Worm (Caenorhabditis elegans) whole organism, late embryonic: ENCODE measurements around the gene K04F1.9.

Experiments used
- F13H6.1 ChIP-seq: sonication (generic microtip); optimal IDR thresholded peaks from 2 replicates; lab custom pipeline; 2016; ENCODE audit warnings: missing genetic modification characterization, missing compliant biosample characterization
- K09A11.1 ChIP-seq: sonication (generic microtip); optimal IDR thresholded peaks from 2 replicates; lab custom pipeline; 2017; ENCODE audit warnings: antibody characterized with exemption, mild to moderate bottlenecking, missing genetic modification characterization, missing compliant biosample characterization; ENCODE audit not compliant: insufficient read depth
- T23F11.4 ChIP-seq: fragments of 200-800 bp; sonication (Bioruptor generic); optimal IDR thresholded peaks from 2 replicates; lab custom pipeline; 2018; ENCODE audit warnings: mild to moderate bottlenecking, missing genetic modification characterization, missing compliant biosample characterization
- ahr-1 ChIP-seq: sonication (generic microtip); optimal IDR thresholded peaks from 2 replicates; lab custom pipeline; 2016; ENCODE audit warnings: missing genetic modification characterization, missing compliant biosample characterization
- ceh-18 ChIP-seq: sonication (generic microtip); optimal IDR thresholded peaks from 2 replicates; lab custom pipeline; 2016; ENCODE audit warnings: missing genetic modification characterization, missing compliant biosample characterization
- ceh-19 ChIP-seq: fragments of 200-800 bp; sonication (Bioruptor generic); optimal IDR thresholded peaks from 2 replicates; lab custom pipeline; 2018; ENCODE audit warnings: mild to moderate bottlenecking, missing genetic modification characterization, missing compliant biosample characterization
- ceh-2 ChIP-seq: sonication (generic microtip); optimal IDR thresholded peaks from 2 replicates; lab custom pipeline; 2016; ENCODE audit warnings: missing genotype, missing genetic modification characterization, missing compliant biosample characterization
- ceh-48 ChIP-seq: sonication (generic microtip); optimal IDR thresholded peaks from 2 replicates; lab custom pipeline; 2016; ENCODE audit warnings: missing genetic modification characterization, inconsistent platforms, missing compliant biosample characterization
- ceh-9 ChIP-seq: sonication (generic microtip); optimal IDR thresholded peaks from 2 replicates; lab custom pipeline; 2016; ENCODE audit warnings: mild to moderate bottlenecking, missing genetic modification characterization, inconsistent platforms, missing compliant biosample characterization
- dmd-4 ChIP-seq: sonication (generic microtip); optimal IDR thresholded peaks from 2 replicates; lab custom pipeline; 2016; ENCODE audit warnings: borderline replicate concordance, missing genetic modification characterization, missing compliant biosample characterization
- elt-2 ChIP-seq: sonication (generic microtip); optimal IDR thresholded peaks from 2 replicates; lab custom pipeline; 2016; ENCODE audit warnings: missing genetic modification reagents, missing genetic modification characterization, missing compliant biosample characterization
- fax-1 ChIP-seq: sonication (generic microtip); optimal IDR thresholded peaks from 2 replicates; lab custom pipeline; 2016; ENCODE audit warnings: missing genotype, missing genetic modification characterization, missing compliant biosample characterization
- fkh-6 ChIP-seq: sonication (generic microtip); optimal IDR thresholded peaks from 2 replicates; lab custom pipeline; 2016; ENCODE audit warnings: missing genetic modification characterization, missing compliant biosample characterization
- hlh-13 ChIP-seq: fragments of 200-800 bp; sonication (Bioruptor generic); optimal IDR thresholded peaks from 2 replicates; lab custom pipeline; 2018; ENCODE audit warnings: mild to moderate bottlenecking, missing genetic modification characterization, missing compliant biosample characterization
- hlh-15 ChIP-seq: sonication (generic microtip); optimal IDR thresholded peaks from 2 replicates; lab custom pipeline; 2016; ENCODE audit warnings: missing genetic modification characterization, missing compliant biosample characterization
- hlh-30 ChIP-seq: sonication (generic microtip); optimal IDR thresholded peaks from 2 replicates; lab custom pipeline; 2017; ENCODE audit warnings: antibody characterized with exemption, missing genetic modification characterization, missing compliant biosample characterization; ENCODE audit not compliant: insufficient read depth
- hlh-8 ChIP-seq: sonication (generic microtip); optimal IDR thresholded peaks from 2 replicates; lab custom pipeline; 2016; ENCODE audit warnings: missing genotype, missing genetic modification characterization, missing compliant biosample characterization
- madf-2 ChIP-seq: sonication (generic microtip); optimal IDR thresholded peaks from 2 replicates; lab custom pipeline; 2017; ENCODE audit warnings: missing genetic modification characterization, missing compliant biosample characterization
- nhr-11 ChIP-seq: fragments of 150-350 bp; optimal IDR thresholded peaks from 2 replicates; lab custom pipeline; 2014; ENCODE audit warnings: missing biosample characterization, missing genetic modification characterization
- nhr-232 ChIP-seq: sonication (generic microtip); optimal IDR thresholded peaks from 2 replicates; lab custom pipeline; 2016; ENCODE audit warnings: missing genetic modification characterization, missing compliant biosample characterization
- npax-4 ChIP-seq: sonication (generic microtip); optimal IDR thresholded peaks from 2 replicates; lab custom pipeline; 2016; ENCODE audit warnings: missing genetic modification characterization, missing compliant biosample characterization
- odd-2 ChIP-seq: sonication (generic microtip); optimal IDR thresholded peaks from 2 replicates; lab custom pipeline; 2017; ENCODE audit warnings: antibody characterized with exemption, mild to moderate bottlenecking, missing genetic modification characterization, missing compliant biosample characterization
- pag-3 ChIP-seq: sonication (generic microtip); optimal IDR thresholded peaks from 2 replicates; lab custom pipeline; 2016; ENCODE audit warnings: missing compliant biosample characterization, missing genetic modification characterization, borderline replicate concordance
- pat-9 ChIP-seq: fragments of 200-800 bp; sonication (Bioruptor generic); optimal IDR thresholded peaks from 2 replicates; lab custom pipeline; 2018; ENCODE audit warnings: mild to moderate bottlenecking, missing genetic modification characterization, moderate library complexity, missing compliant biosample characterization
- pha-4 ChIP-seq: fragments of 150-350 bp; optimal IDR thresholded peaks from 2 replicates; lab custom pipeline; 2018; ENCODE audit warnings: missing biosample characterization, missing genetic modification reagents, missing genetic modification characterization
- pros-1 ChIP-seq: fragments of 150-350 bp; optimal IDR thresholded peaks from 2 replicates; lab custom pipeline; 2014; ENCODE audit warnings: missing biosample characterization, missing genetic modification reagents, missing genetic modification characterization
- rnt-1 ChIP-seq: sonication (generic microtip); optimal IDR thresholded peaks from 2 replicates; lab custom pipeline; 2016; ENCODE audit warnings: missing genetic modification characterization, missing compliant biosample characterization
- sox-2 ChIP-seq: fragments of 200-800 bp; sonication (Bioruptor generic); IDR thresholded peaks from 2 replicates; pipeline ENCODE4 v1.3.6; 2022; ENCODE audit warnings: missing genetic modification reagents, missing genetic modification characterization, missing compliant biosample characterization
- syd-9 ChIP-seq: sonication (generic microtip); optimal IDR thresholded peaks from 2 replicates; lab custom pipeline; 2016; ENCODE audit warnings: mild to moderate bottlenecking, missing genetic modification characterization, moderate library complexity, missing compliant biosample characterization
- tbx-7 ChIP-seq: sonication (generic microtip); optimal IDR thresholded peaks from 2 replicates; lab custom pipeline; 2016; ENCODE audit warnings: missing genotype, missing genetic modification characterization, missing compliant biosample characterization
- unc-55 ChIP-seq: sonication (generic microtip); optimal IDR thresholded peaks from 2 replicates; lab custom pipeline; 2017; ENCODE audit warnings: missing biosample characterization, missing genetic modification reagents, missing genetic modification characterization
- unc-86 ChIP-seq: sonication (generic microtip); optimal IDR thresholded peaks from 2 replicates; lab custom pipeline; 2016; ENCODE audit warnings: missing genetic modification characterization, missing compliant biosample characterization

The K04F1.9 gene

DNA sequence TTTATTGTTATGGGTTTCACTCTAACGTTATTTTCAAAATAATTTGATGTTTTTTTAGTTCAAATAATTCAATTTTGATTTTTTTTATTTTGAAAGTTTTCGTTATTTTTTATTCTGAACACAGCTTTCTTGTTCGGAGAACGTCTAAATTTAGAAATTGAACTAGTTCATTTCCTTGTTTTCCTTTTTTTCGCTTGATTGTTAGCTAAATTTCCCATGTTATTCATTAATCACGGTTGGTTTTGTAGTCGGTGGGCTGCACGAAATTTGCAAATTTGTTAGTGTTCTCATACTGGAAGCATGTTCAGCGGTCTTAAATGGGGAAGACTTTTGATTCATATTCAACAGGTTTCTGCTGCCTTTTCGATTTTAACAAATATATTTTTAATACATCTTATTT, 29.2 kb upstream of the K04F1.9 start, which contains the start of gene str-222:
TSS of gene str-222 (plus strand) at position 301 of the 400 bp plus-strand sequence.
- TF ChIP-seq hlh-15 (tag; lab: Kevin White, UChicago) (no peak), nhr-11 (tag; lab: Kevin White, UChicago) (no peak)

DNA sequence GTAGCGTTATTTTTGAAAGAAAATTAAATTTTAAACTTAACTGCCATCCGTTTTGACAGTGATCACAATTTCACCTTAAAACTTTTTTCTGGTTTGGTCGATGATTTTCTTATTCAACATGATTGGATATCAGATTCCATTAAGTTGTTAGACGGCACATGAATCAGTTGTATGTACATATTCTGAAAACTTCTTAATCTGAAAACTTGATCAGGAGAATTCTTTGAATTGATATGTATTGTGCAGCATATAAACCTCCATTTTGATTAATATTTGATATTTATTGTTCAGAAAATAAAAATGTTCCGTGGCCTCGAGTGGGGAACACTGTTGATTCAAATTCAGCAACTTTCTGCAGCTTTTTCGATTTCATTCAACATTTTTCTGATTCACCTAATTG, 25.0 kb upstream of the K04F1.9 start, which contains the start of gene str-221:
TSS of gene str-221 (plus strand) at position 301 of the 400 bp plus-strand sequence.
- TF ChIP-seq ceh-2 (tag; lab: Kevin White, UChicago): no peak
- no peak for TF ChIP-seq elt-2 (tag; lab: Kevin White, UChicago)
- TF ChIP-seq F13H6.1 (tag; lab: Kevin White, UChicago): no peak
- TF ChIP-seq K09A11.1 (tag; lab: Kevin White, UChicago): no peak
- TF ChIP-seq unc-86 (tag; lab: Kevin White, UChicago): no peak
- no peak for TF ChIP-seq dmd-4 (tag; lab: Kevin White, UChicago)
- no peak for TF ChIP-seq pros-1
- no peak for TF ChIP-seq tbx-7 (tag; lab: Kevin White, UChicago)
- TF ChIP-seq madf-2 (tag; lab: Kevin White, UChicago): no peak
- no peak for TF ChIP-seq npax-4 (tag; lab: Kevin White, UChicago)
- TF ChIP-seq fkh-6 (tag; lab: Kevin White, UChicago): no peak
- TF ChIP-seq rnt-1 (tag; lab: Kevin White, UChicago): no peak
- no peak for TF ChIP-seq fax-1 (tag; lab: Kevin White, UChicago)
- TF ChIP-seq ceh-18 (tag; lab: Kevin White, UChicago): no peak
- TF ChIP-seq, all 69 proteins: peak for 0

ce11 chrV:1642199-1642598, 22.8 kb upstream of the K04F1.9 start, which contains the start of gene Y46H3D.1:
TSS of gene Y46H3D.1 (plus strand) at chrV:1642499.
- TF ChIP-seq fax-1 (tag; lab: Kevin White, UChicago) (no peak), F13H6.1 (tag; lab: Kevin White, UChicago) (no peak), hlh-13 (no peak), odd-2 (no peak), rnt-1 (tag; lab: Kevin White, UChicago) (no peak), syd-9 (no peak), T23F11.4 (GFP tag; lab: Kevin White, UChicago) (no peak), ceh-48 (tag; lab: Kevin White, UChicago) (no peak), pha-4 (tag; lab: Kevin White, UChicago) (no peak), elt-2 (tag; lab: Kevin White, UChicago) (no peak), ceh-19 (no peak)
- TF ChIP-seq, all 69 proteins: peak for 0

ce11 chrV:1642768-1643167, 22.3 kb upstream of the K04F1.9 start:
- no peak for TF ChIP-seq ceh-19
- TF ChIP-seq, all 69 proteins: peak for 0

- TF ChIP-seq unc-86 (tag; lab: Kevin White, UChicago): no peak
- TF ChIP-seq ahr-1 (tag; lab: Kevin White, UChicago): no peak
- no peak for TF ChIP-seq nhr-232 (tag; lab: Kevin White, UChicago)
- TF ChIP-seq hlh-30 (tag; lab: Kevin White, UChicago): no peak
- TF ChIP-seq rnt-1 (tag; lab: Kevin White, UChicago): no peak
- no peak for TF ChIP-seq sox-2
- TF ChIP-seq hlh-8 (tag; lab: Kevin White, UChicago): no peak
- no peak for TF ChIP-seq unc-55
- no peak for TF ChIP-seq pag-3
- no peak for TF ChIP-seq pat-9 (tag; lab: Kevin White, UChicago)
- TF ChIP-seq odd-2: no peak
- TF ChIP-seq ceh-9 (tag; lab: Kevin White, UChicago): no peak
- TF ChIP-seq, all 69 proteins: peak for 0
Observed at ce11 chrV:1643886-1644285, 21.1 kb upstream of the K04F1.9 start, which contains the start of gene alh-2. TSS of gene alh-2 (plus strand) at chrV:1644169.
